Fruit fly (Drosophila melanogaster) Kc167 (cell line): ENCODE results near the gene bai.

Experiments used
- Myc ChIP-seq: fragments of >200 bp; optimal IDR thresholded peaks from 2 replicates; lab custom pipeline; 2017; ENCODE audit warnings: missing external identifiers
- Sin3A ChIP-seq: fragments of >200 bp; optimal IDR thresholded peaks from 2 replicates; lab custom pipeline; 2018; ENCODE audit warnings: missing external identifiers
- h ChIP-seq: fragments of >200 bp; optimal IDR thresholded peaks from 3 replicates; lab custom pipeline; 2018; ENCODE audit warnings: missing external identifiers
- psq ChIP-seq: fragments of >200 bp; optimal IDR thresholded peaks from 2 replicates; lab custom pipeline; 2017; ENCODE audit warnings: missing external identifiers
- ttk ChIP-seq: sonication (Bioruptor generic); optimal IDR thresholded peaks from 2 replicates; lab custom pipeline; 2017; ENCODE audit warnings: missing external identifiers

dm6 chr3R:25051441-25052097 is 12.4 kb downstream of the bai start:
- TF ChIP-seq psq (lab: Kevin White, UChicago) (no peak), h (lab: Kevin White, UChicago) (no peak), ttk (lab: Kevin White, UChicago) (no peak), Sin3A (lab: Kevin White, UChicago) (no peak), Myc (lab: Kevin White, UChicago) (no peak)
